Worm (Caenorhabditis elegans) whole organism, mixed stage, embryonic: Measurements from ENCODE around the gene ZK1290.15.

Experiments
- elt-1 ChIP-seq: sonication (generic microtip); optimal IDR thresholded peaks from 2 replicates; lab custom pipeline; 2017; ENCODE audit warnings: missing genetic modification characterization, mild to moderate bottlenecking, missing compliant biosample characterization, antibody characterized with exemption, moderate library complexity, borderline replicate concordance; ENCODE audit not compliant: insufficient read depth
- mep-1 ChIP-seq: fragments of 150-350 bp; optimal IDR thresholded peaks from 2 replicates; lab custom pipeline; 2017; ENCODE audit warnings: missing biosample characterization, missing genetic modification reagents, missing genetic modification characterization, inconsistent platforms
- pha-4 ChIP-seq: fragments of 150-350 bp; optimal IDR thresholded peaks from 2 replicates; lab custom pipeline; 2018; ENCODE audit warnings: missing biosample characterization, missing genetic modification reagents, missing genetic modification characterization

ce11 chrII:7545364-7545763, 22.0 kb downstream of the ZK1290.15 start:
- no peak for TF ChIP-seq pha-4
- no peak for TF ChIP-seq mep-1 (tag; lab: Kevin White, UChicago)
- TF ChIP-seq elt-1: no peak
